Worm (Caenorhabditis elegans) whole organism, L4 larva: Measurements from ENCODE around the gene H06I04.6.

Experiments used
- F37D6.2 ChIP-seq: sonication (generic microtip); optimal IDR thresholded peaks from 2 replicates; lab custom pipeline; 2016; ENCODE audit warnings: mild to moderate bottlenecking, missing genetic modification characterization, missing compliant biosample characterization
- F44E2.7 ChIP-seq: fragments of 200-800 bp; sonication (Bioruptor generic); IDR thresholded peaks from 2 replicates; pipeline ENCODE4 v2.1.2; 2022; ENCODE audit warnings: missing genetic modification characterization, missing compliant biosample characterization
- Y105C5A.15 ChIP-seq: fragments of 200-800 bp; sonication (Bioruptor generic); IDR thresholded peaks from 2 replicates; pipeline ENCODE4 v1.3.6; 2022; ENCODE audit warnings: missing genetic modification characterization, missing compliant biosample characterization
- Y48G9A.11 ChIP-seq: fragments of 200-800 bp; sonication (Bioruptor generic); IDR thresholded peaks from 2 replicates; pipeline ENCODE4 v1.3.6; 2022; ENCODE audit warnings: missing genetic modification reagents, missing genetic modification characterization, missing compliant biosample characterization
- Y75B8A.6 ChIP-seq: fragments of 200-800 bp; sonication (Bioruptor generic); IDR thresholded peaks from 2 replicates; pipeline ENCODE4 v1.3.6; 2022; ENCODE audit warnings: missing genetic modification reagents, missing genetic modification characterization, missing compliant biosample characterization
- aha-1 ChIP-seq: fragments of 150-350 bp; peaks from one replicate; lab custom pipeline; 2014; ENCODE audit warnings: missing biosample characterization, missing genetic modification characterization
- ceh-32 ChIP-seq: sonication (generic microtip); optimal IDR thresholded peaks from 2 replicates; lab custom pipeline; 2016; ENCODE audit warnings: mild to moderate bottlenecking, missing genetic modification characterization, missing compliant biosample characterization; ENCODE audit not compliant: poor library complexity
- ces-1 ChIP-seq: fragments of 150-350 bp; sonication (generic microtip); optimal IDR thresholded peaks from 4 replicates; lab custom pipeline; 2014; ENCODE audit warnings: missing biosample characterization, missing genetic modification reagents, missing genetic modification characterization
- cey-2 ChIP-seq: sonication (generic microtip); optimal IDR thresholded peaks from 3 replicates; lab custom pipeline; 2017; ENCODE audit warnings: missing genetic modification characterization, mild to moderate bottlenecking, missing compliant biosample characterization, antibody characterized with exemption, borderline replicate concordance; ENCODE audit not compliant: insufficient read depth
- ctbp-1 ChIP-seq: fragments of 200-800 bp; sonication (Bioruptor generic); IDR thresholded peaks from 2 replicates; pipeline ENCODE4 v1.3.6; 2022; ENCODE audit warnings: missing genetic modification reagents, missing genetic modification characterization, missing compliant biosample characterization
- daf-16 ChIP-seq, 3 experiments: sonication (generic microtip); optimal IDR thresholded peaks; 2 replicates each; lab custom pipeline; 2016 to 2017; ENCODE audit warnings: missing genetic modification characterization in 3 of 3, missing genetic modification reagents in 3 of 3, mild to moderate bottlenecking in 2 of 3, missing compliant biosample characterization in 2 of 3, missing biosample characterization in 1 of 3, moderate library complexity in 1 of 3
- daf-19 ChIP-seq: fragments of 200-800 bp; sonication (Bioruptor generic); conservative IDR thresholded peaks from 2 replicates; pipeline ENCODE4 v1.3.6; 2022; ENCODE audit warnings: missing genetic modification characterization, missing compliant biosample characterization
- daf-8 ChIP-seq: fragments of 200-800 bp; sonication (Bioruptor generic); IDR thresholded peaks from 2 replicates; pipeline ENCODE4 v1.3.6; 2022; ENCODE audit warnings: missing genetic modification characterization, missing compliant biosample characterization
- dmd-6 ChIP-seq: fragments of 200-800 bp; sonication (Bioruptor generic); IDR thresholded peaks from 2 replicates; pipeline ENCODE4 v1.3.6; 2022; ENCODE audit warnings: missing genetic modification reagents, missing genetic modification characterization, missing compliant biosample characterization
- dve-1 ChIP-seq: sonication (generic microtip); optimal IDR thresholded peaks from 2 replicates; lab custom pipeline; 2017; ENCODE audit warnings: antibody characterized with exemption, mild to moderate bottlenecking, missing genetic modification characterization, missing compliant biosample characterization; ENCODE audit not compliant: insufficient read depth
- egl-27 ChIP-seq: sonication (generic microtip); optimal IDR thresholded peaks from 3 replicates; lab custom pipeline; 2017; ENCODE audit warnings: missing biosample characterization, missing genetic modification reagents, missing genetic modification characterization
- fkh-10 ChIP-seq: fragments of 150-350 bp; optimal IDR thresholded peaks from 2 replicates; lab custom pipeline; 2014; ENCODE audit warnings: missing biosample characterization, missing genetic modification reagents, missing genetic modification characterization
- gei-8 ChIP-seq: fragments of 200-800 bp; sonication (Bioruptor generic); optimal IDR thresholded peaks from 2 replicates; lab custom pipeline; 2018; ENCODE audit warnings: mild to moderate bottlenecking, missing genetic modification characterization, missing compliant biosample characterization
- hif-1 ChIP-seq, 2 experiments: sonication (generic microtip); optimal IDR thresholded peaks; 2 replicates each; lab custom pipeline; 2016 to 2017; ENCODE audit warnings: missing compliant biosample characterization in 2 of 2, missing genetic modification characterization in 2 of 2, missing genetic modification reagents in 2 of 2, missing genotype in 2 of 2, mild to moderate bottlenecking in 1 of 2
- hlh-11 ChIP-seq: fragments of 200-800 bp; sonication (Bioruptor generic); optimal IDR thresholded peaks from 2 replicates; lab custom pipeline; 2018; ENCODE audit warnings: mild to moderate bottlenecking, missing genetic modification characterization, missing compliant biosample characterization
- hlh-30 ChIP-seq: sonication (generic microtip); optimal IDR thresholded peaks from 2 replicates; lab custom pipeline; 2017; ENCODE audit warnings: antibody characterized with exemption, mild to moderate bottlenecking, missing genetic modification characterization, missing compliant biosample characterization; ENCODE audit not compliant: insufficient read depth
- jun-1 ChIP-seq: fragments of 150-350 bp; optimal IDR thresholded peaks from 2 replicates; lab custom pipeline; 2014; ENCODE audit warnings: missing biosample characterization, missing genetic modification reagents, missing genetic modification characterization
- lim-7 ChIP-seq: fragments of 200-800 bp; sonication (Bioruptor generic); IDR thresholded peaks from 2 replicates; pipeline ENCODE4 v1.3.6; 2022; ENCODE audit warnings: missing genetic modification characterization, missing compliant biosample characterization
- lin-13 ChIP-seq: fragments of 150-350 bp; optimal IDR thresholded peaks from 2 replicates; lab custom pipeline; 2014; ENCODE audit warnings: missing biosample characterization, missing genetic modification reagents, missing genetic modification characterization
- lir-3 ChIP-seq: sonication (generic microtip); optimal IDR thresholded peaks from 2 replicates; lab custom pipeline; 2016; ENCODE audit warnings: mild to moderate bottlenecking, missing genetic modification characterization, missing compliant biosample characterization
- mep-1 ChIP-seq: fragments of 150-350 bp; sonication (generic microtip); optimal IDR thresholded peaks from 3 replicates; lab custom pipeline; 2014; ENCODE audit warnings: missing biosample characterization, missing genetic modification characterization
- mes-2 ChIP-seq: sonication (generic microtip); optimal IDR thresholded peaks from 2 replicates; lab custom pipeline; 2016; ENCODE audit warnings: missing genotype, mild to moderate bottlenecking, missing genetic modification characterization, missing compliant biosample characterization; ENCODE audit not compliant: poor library complexity, severe bottlenecking
- nhr-10 ChIP-seq: fragments of 150-350 bp; optimal IDR thresholded peaks from 2 replicates; lab custom pipeline; 2014; ENCODE audit warnings: missing biosample characterization, missing genetic modification characterization
- nhr-111 ChIP-seq: fragments of 200-800 bp; sonication (Bioruptor generic); optimal IDR thresholded peaks from 2 replicates; lab custom pipeline; 2018; ENCODE audit warnings: mild to moderate bottlenecking, missing genetic modification characterization, missing compliant biosample characterization
- nhr-25 ChIP-seq: sonication (generic microtip); optimal IDR thresholded peaks from 2 replicates; lab custom pipeline; 2017; ENCODE audit warnings: missing genetic modification characterization, mild to moderate bottlenecking, missing compliant biosample characterization, antibody characterized with exemption, moderate library complexity, borderline replicate concordance; ENCODE audit not compliant: insufficient read depth
- nhr-28 ChIP-seq: fragments of 150-350 bp; optimal IDR thresholded peaks from 2 replicates; lab custom pipeline; 2014; ENCODE audit warnings: missing biosample characterization, missing genetic modification characterization
- nhr-41 ChIP-seq: fragments of 200-800 bp; sonication (Bioruptor generic); IDR thresholded peaks from 2 replicates; pipeline ENCODE4 v1.3.6; 2022; ENCODE audit warnings: missing genetic modification reagents, missing genetic modification characterization, missing compliant biosample characterization
- nhr-42 ChIP-seq: fragments of 200-800 bp; sonication (Bioruptor generic); IDR thresholded peaks from 2 replicates; pipeline ENCODE4 v1.3.6; 2022; ENCODE audit warnings: missing genetic modification characterization, missing compliant biosample characterization
- nhr-77 ChIP-seq: fragments of 150-350 bp; optimal IDR thresholded peaks from 2 replicates; lab custom pipeline; 2014; ENCODE audit warnings: missing biosample characterization, missing genetic modification characterization
- pha-4 ChIP-seq, 2 experiments: fragments of 150-350 bp in 1 of 2; fragments of 200-800 bp in 1 of 2; sonication (Bioruptor generic) in 1 of 2; IDR thresholded peaks in 1 of 2; optimal IDR thresholded peaks in 1 of 2; 2 replicates each; pipeline versions ENCODE4 v1.3.6 to Lab custom; 2014 to 2022; ENCODE audit warnings: missing genetic modification characterization in 2 of 2, missing genetic modification reagents in 2 of 2, missing biosample characterization in 1 of 2, missing compliant biosample characterization in 1 of 2
- pqm-1 ChIP-seq: sonication (generic microtip); optimal IDR thresholded peaks from 2 replicates; lab custom pipeline; 2017; ENCODE audit warnings: missing biosample characterization, missing genetic modification characterization
- tra-1 ChIP-seq: fragments of 200-800 bp; sonication (Bioruptor generic); IDR thresholded peaks from 2 replicates; pipeline ENCODE4 v1.3.6; 2022; ENCODE audit warnings: missing genetic modification reagents, missing genetic modification characterization, missing compliant biosample characterization
- vab-7 ChIP-seq: fragments of 200-800 bp; sonication (Bioruptor generic); IDR thresholded peaks from 2 replicates; pipeline ENCODE4 v1.3.6; 2022; ENCODE audit warnings: missing genetic modification reagents, missing genetic modification characterization, missing compliant biosample characterization
- zag-1 ChIP-seq: fragments of 150-350 bp; optimal IDR thresholded peaks from 2 replicates; lab custom pipeline; 2014; ENCODE audit warnings: missing biosample characterization, missing genetic modification characterization
- zfp-3 ChIP-seq: fragments of 200-800 bp; sonication (Bioruptor generic); conservative IDR thresholded peaks from 2 replicates; pipeline ENCODE4 v1.3.6; 2022; ENCODE audit warnings: missing genetic modification reagents, missing genetic modification characterization, missing compliant biosample characterization

Gene H06I04.6

ce11 chrIII:3034458-3034857 is 29.7 kb downstream of the H06I04.6 start (continued):
- TF ChIP-seq daf-16 (GFP tag; optimal IDR thresholded peaks at IDR 0.05; lab: Kevin White, UChicago) (no peak), daf-16 (tag; optimal IDR thresholded peaks at IDR 0.05; lab: Kevin White, UChicago) (peak; percentile 51), nhr-41 (GFP tag; lab: Robert Waterston, UW) (no peak), hlh-11 (peak; percentile 48), nhr-111 (GFP tag; lab: Kevin White, UChicago) (no peak), Y48G9A.11 (GFP tag; lab: Robert Waterston, UW) (no peak), pqm-1 (tag; lab: Kevin White, UChicago) (no peak), ces-1 (GFP tag; lab: Kevin White, UChicago) (no peak), nhr-42 (GFP tag; lab: Robert Waterston, UW) (no peak), dmd-6 (GFP tag; lab: Robert Waterston, UW) (peak; percentile 35; the same call in 1 of the 2 replicates)

- TF ChIP-seq hlh-30 (tag; lab: Kevin White, UChicago) (no peak), aha-1 (tag; lab: Kevin White, UChicago) (peak; percentile 10), lim-7 (GFP tag; lab: Robert Waterston, UW) (no peak), gei-8 (GFP tag; lab: Kevin White, UChicago) (no peak)
Observed at ce11 chrIII:3033931-3034330, 30.2 kb downstream of the H06I04.6 start.

- TF ChIP-seq aha-1 (tag; lab: Kevin White, UChicago) (no peak), zfp-3 (GFP tag; lab: Robert Waterston, UW) (no peak), ctbp-1 (GFP tag; lab: Robert Waterston, UW) (no peak), nhr-77 (tag; lab: Kevin White, UChicago) (no peak), nhr-10 (tag; lab: Kevin White, UChicago) (no peak), tra-1 (GFP tag; lab: Robert Waterston, UW) (no peak), Y75B8A.6 (GFP tag; lab: Robert Waterston, UW) (no peak), ces-1 (GFP tag; lab: Kevin White, UChicago) (no peak), hlh-11 (no peak), nhr-25 (tag; lab: Kevin White, UChicago) (no peak), vab-7 (no peak), fkh-10 (GFP tag; lab: Kevin White, UChicago) (no peak), zag-1 (tag; lab: Kevin White, UChicago) (no peak), hif-1 (tag; optimal IDR thresholded peaks at IDR 0.05; lab: Kevin White, UChicago) (no peak)
Observed at ce11 chrIII:3033507-3033906, 30.6 kb downstream of the H06I04.6 start.

ce11 chrIII:3031017-3031756 is 33.0 kb downstream of the H06I04.6 start:
- TF ChIP-seq daf-16 (GFP tag; optimal IDR thresholded peaks at IDR 0.05; lab: Kevin White, UChicago) (peak in 1 of 2 experiments; percentile 74), daf-16 (tag; optimal IDR thresholded peaks at IDR 0.05; lab: Kevin White, UChicago) (no peak), lir-3 (tag; lab: Kevin White, UChicago) (no peak), mes-2 (tag; lab: Kevin White, UChicago) (no peak), jun-1 (tag; lab: Kevin White, UChicago) (no peak), F37D6.2 (tag; lab: Kevin White, UChicago) (no peak), aha-1 (tag; lab: Kevin White, UChicago) (peak; percentile 58), nhr-28 (peak; percentile 8)

ce11 chrIII:3029822-3030221 is 34.3 kb downstream of the H06I04.6 start:
- no peak for TF ChIP-seq daf-8 (GFP tag; lab: Robert Waterston, UW)
- no peak for TF ChIP-seq egl-27 (tag; lab: Kevin White, UChicago)
- no peak for TF ChIP-seq ceh-32
- no peak for TF ChIP-seq daf-19
- TF ChIP-seq pha-4 (GFP tag; IDR thresholded peaks at IDR 0.05; lab: Robert Waterston, UW) = no peak
- no peak for TF ChIP-seq pha-4 (tag; optimal IDR thresholded peaks at IDR 0.05; lab: Kevin White, UChicago)
- no peak for TF ChIP-seq lin-13
- TF ChIP-seq hlh-11 = peak; percentile 11
- peak; percentile 45 for TF ChIP-seq hlh-30 (tag; lab: Kevin White, UChicago)
- peak; percentile 7 for TF ChIP-seq mep-1 (tag; lab: Kevin White, UChicago)
- TF ChIP-seq nhr-28 = peak; percentile 81
- no peak for TF ChIP-seq Y105C5A.15 (GFP tag; lab: Robert Waterston, UW)
- peak; percentile 3 for TF ChIP-seq cey-2 (tag; lab: Kevin White, UChicago)
- TF ChIP-seq dve-1 (tag; lab: Kevin White, UChicago) = peak; percentile 24
- no peak for TF ChIP-seq F44E2.7 (GFP tag; lab: Robert Waterston, UW)
